Fruit fly (Drosophila melanogaster): ENCODE data around the gene Trl.

The Trl gene

DNA sequence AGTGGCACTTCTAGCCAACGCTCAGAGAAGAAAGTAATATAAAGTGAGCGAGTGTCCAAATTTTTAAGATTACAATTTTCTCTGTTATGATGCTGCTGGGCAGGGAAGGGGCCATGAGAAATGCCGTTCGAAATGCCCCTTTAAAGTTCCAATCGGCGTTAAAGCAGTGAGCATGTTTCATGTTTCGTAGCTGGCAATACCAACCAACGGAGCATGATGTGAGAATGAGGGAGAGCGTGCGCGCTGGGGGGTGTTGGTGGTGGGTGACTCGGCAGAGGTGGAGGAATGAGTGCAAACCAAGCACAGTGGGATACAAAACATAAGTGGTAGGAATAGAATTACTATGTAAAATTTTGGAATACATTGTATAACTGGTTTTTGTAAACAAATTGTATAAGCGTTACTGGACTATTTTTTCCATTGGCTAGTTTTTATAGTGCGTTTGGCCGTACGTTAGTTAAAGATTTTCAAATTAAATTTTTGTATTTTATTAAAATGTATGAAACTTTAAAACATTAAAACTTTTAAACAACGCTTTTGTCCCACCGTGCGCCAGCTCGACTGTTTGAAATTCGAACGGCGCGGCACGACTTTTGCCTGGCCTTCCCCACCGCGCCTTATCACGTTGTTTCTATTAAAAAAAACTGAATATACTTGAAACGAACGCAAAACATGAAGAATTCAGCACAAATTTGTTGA is 1.6 kb downstream of the Trl start:
- peak; percentile 99 for TF ChIP-seq CG9705 (GFP tag; optimal IDR thresholded peaks at IDR 0.05)
- TF ChIP-seq HLH106 (tag; optimal IDR thresholded peaks at IDR 0.05): peak; percentile 100
- TF ChIP-seq rgr (GFP tag; optimal IDR thresholded peaks at IDR 0.05): peak; percentile 99
- peak; percentile 99 for TF ChIP-seq ey (GFP tag; optimal IDR thresholded peaks at IDR 0.05)
- peak; percentile 99 for TF ChIP-seq woc (GFP tag; optimal IDR thresholded peaks at IDR 0.05)
- peak; percentile 95 for TF ChIP-seq CrebA (GFP tag; optimal IDR thresholded peaks at IDR 0.05; ENCODE audit: borderline replicate concordance)
- TF ChIP-seq pan (optimal IDR thresholded peaks at IDR 0.05): no peak
- TF ChIP-seq jim (GFP tag; optimal IDR thresholded peaks at IDR 0.05): peak; percentile 73
- TF ChIP-seq lola (GFP tag; optimal IDR thresholded peaks at IDR 0.05): no peak
- no peak for TF ChIP-seq Hr78 (GFP tag; optimal IDR thresholded peaks at IDR 0.05)
- TF ChIP-seq Hr83 (GFP tag; optimal IDR thresholded peaks at IDR 0.05; ENCODE audit: poor library complexity, severe bottlenecking): no peak
- peak; percentile 99 for TF ChIP-seq Sp1 (GFP tag; optimal IDR thresholded peaks at IDR 0.05)
- TF ChIP-seq brk (GFP tag; optimal IDR thresholded peaks at IDR 0.05): peak; percentile 95
- TF ChIP-seq h (GFP tag; optimal IDR thresholded peaks at IDR 0.05): peak; percentile 99
- peak; percentile 99 for TF ChIP-seq fru (GFP tag; optimal IDR thresholded peaks at IDR 0.05)
- peak; percentile 99 for TF ChIP-seq sage (GFP tag; optimal IDR thresholded peaks at IDR 0.05)
- peak; percentile 99 for TF ChIP-seq OdsH (GFP tag; optimal IDR thresholded peaks at IDR 0.05)
- peak; percentile 99 for TF ChIP-seq psq (GFP tag; optimal IDR thresholded peaks at IDR 0.05)
- no peak for TF ChIP-seq Vsx2 (GFP tag; optimal IDR thresholded peaks at IDR 0.05; ENCODE audit: partially characterized antibody)
- TF ChIP-seq Dfd (GFP tag; optimal IDR thresholded peaks at IDR 0.05): peak; percentile 98
- no peak for TF ChIP-seq Myc (optimal IDR thresholded peaks at IDR 0.05)
- no peak for TF ChIP-seq Abd-B (GFP tag; optimal IDR thresholded peaks at IDR 0.05)
- TF ChIP-seq Hnf4 (GFP tag; optimal IDR thresholded peaks at IDR 0.05): peak; percentile 97
- TF ChIP-seq Dif (GFP tag; optimal IDR thresholded peaks at IDR 0.05; ENCODE audit: partially characterized antibody): peak; percentile 32
- peak; percentile 98 for TF ChIP-seq tai (GFP tag; optimal IDR thresholded peaks at IDR 0.05)
- peak; percentile 93 for TF ChIP-seq dsf (GFP tag; optimal IDR thresholded peaks at IDR 0.05; ENCODE audit: borderline replicate concordance)
- TF ChIP-seq foxo (GFP tag; optimal IDR thresholded peaks at IDR 0.05): peak; percentile 90 to 100
- peak; percentile 92 for TF ChIP-seq Mio (GFP tag; optimal IDR thresholded peaks at IDR 0.05)
- peak; percentile 52 for TF ChIP-seq dl (GFP tag; optimal IDR thresholded peaks at IDR 0.05; ENCODE audit: insufficient read depth in 1 of 2, partially characterized antibody in 2 of 2)
- TF ChIP-seq br (GFP tag; optimal IDR thresholded peaks at IDR 0.05): peak; percentile 99
- peak; percentile 99 for TF ChIP-seq dmrt93B (GFP tag; optimal IDR thresholded peaks at IDR 0.05)
- peak; percentile 95 for TF ChIP-seq CG32264 (GFP tag; optimal IDR thresholded peaks at IDR 0.05)
- peak; percentile 97 for TF ChIP-seq Jra (GFP tag; optimal IDR thresholded peaks at IDR 0.05)
- TF ChIP-seq GATAd (GFP tag; optimal IDR thresholded peaks at IDR 0.05): peak; percentile 91
- TF ChIP-seq sv (GFP tag; optimal IDR thresholded peaks at IDR 0.05): peak; percentile 99
- peak; percentile 22 for TF ChIP-seq usp (GFP tag; optimal IDR thresholded peaks at IDR 0.05)
- TF ChIP-seq Rel (GFP tag; optimal IDR thresholded peaks at IDR 0.05): peak; percentile 95
- TF ChIP-seq Rel (tag; optimal IDR thresholded peaks at IDR 0.05): peak; percentile 96
- no peak for TF ChIP-seq N (GFP tag; optimal IDR thresholded peaks at IDR 0.05)

DNA sequence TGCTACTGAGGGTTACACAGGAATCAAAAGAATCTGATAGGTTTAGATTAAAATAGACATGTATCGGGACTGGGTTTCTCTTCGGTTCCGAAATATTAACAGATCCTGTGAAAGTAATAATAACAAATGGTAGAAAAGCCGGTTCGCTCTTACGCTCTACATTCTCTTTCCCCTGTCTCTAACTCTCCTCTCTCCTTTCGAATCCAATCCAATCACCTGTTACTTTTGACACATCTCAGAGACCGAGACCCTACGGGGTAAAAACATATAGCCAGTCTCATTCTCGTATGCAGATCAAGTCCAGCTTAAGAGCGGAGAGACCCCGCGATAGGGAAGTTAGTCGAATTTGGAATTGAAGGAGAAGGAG is 2.1 kb downstream of the Trl start:
- TF ChIP-seq dl (GFP tag; optimal IDR thresholded peaks at IDR 0.05; ENCODE audit: insufficient read depth in 1 of 2, partially characterized antibody in 2 of 2) (peak in 1 of 2 experiments; percentile 20), Dif (GFP tag; optimal IDR thresholded peaks at IDR 0.05; ENCODE audit: partially characterized antibody) (peak; percentile 28), jim (GFP tag; optimal IDR thresholded peaks at IDR 0.05) (no peak), fru (GFP tag; optimal IDR thresholded peaks at IDR 0.05) (no peak), br (GFP tag; optimal IDR thresholded peaks at IDR 0.05) (no peak), pan (optimal IDR thresholded peaks at IDR 0.05) (no peak), Hr83 (GFP tag; optimal IDR thresholded peaks at IDR 0.05; ENCODE audit: poor library complexity, severe bottlenecking) (no peak), Myc (optimal IDR thresholded peaks at IDR 0.05) (no peak)

All from whole organism, wandering third instar larva.